Worm (Caenorhabditis elegans): Measurements from ENCODE around the gene his-35.

his-35 gene

DNA sequence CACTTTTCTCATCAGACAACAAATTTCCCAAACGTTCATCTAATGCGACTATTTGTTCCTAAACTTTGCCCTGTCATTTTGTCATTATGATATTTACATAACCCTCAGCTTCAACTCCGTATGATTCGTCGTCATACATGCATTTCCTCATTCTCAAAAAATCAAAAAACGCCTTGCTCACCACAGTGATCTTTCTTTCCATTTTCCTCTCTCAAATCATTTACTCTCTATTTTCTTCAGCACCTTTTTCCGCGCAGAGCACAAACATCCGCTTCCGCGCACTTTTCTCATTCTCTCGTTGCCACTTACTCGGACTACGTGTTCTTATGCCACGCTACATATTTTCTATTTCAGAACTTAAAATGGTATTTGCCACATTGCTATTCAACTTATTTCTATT, 31.9 kb upstream of the his-35 start, which contains the start of gene F25B3.2:
F25B3.2 (plus strand) TSS at position 301 of the 400 bp plus-strand sequence.
- no peak for TF ChIP-seq nhr-237 (tag; optimal IDR thresholded peaks at IDR 0.05)
- no peak for TF ChIP-seq egl-27 (tag; optimal IDR thresholded peaks at IDR 0.05)
- no peak for TF ChIP-seq unc-39 (tag; optimal IDR thresholded peaks at IDR 0.05)
- no peak for TF ChIP-seq dmd-4 (tag; optimal IDR thresholded peaks at IDR 0.05)
- no peak for TF ChIP-seq ama-1 (optimal IDR thresholded peaks at IDR 0.05)
- TF ChIP-seq nhr-10 (tag; optimal IDR thresholded peaks at IDR 0.05), result no peak
- no peak for TF ChIP-seq ztf-4 (tag; optimal IDR thresholded peaks at IDR 0.05)
- no peak for TF ChIP-seq mab-5 (tag; optimal IDR thresholded peaks at IDR 0.05)
- no peak for TF ChIP-seq unc-55 (GFP tag; optimal IDR thresholded peaks at IDR 0.05)
- TF ChIP-seq mbf-1 (tag; optimal IDR thresholded peaks at IDR 0.05), result no peak
- no peak for TF ChIP-seq R02D3.7 (tag; optimal IDR thresholded peaks at IDR 0.05)
- TF ChIP-seq nhr-12 (tag; optimal IDR thresholded peaks at IDR 0.05), result no peak
- TF ChIP-seq alr-1 (tag; optimal IDR thresholded peaks at IDR 0.05), result no peak
- no peak for TF ChIP-seq sem-4 (tag; optimal IDR thresholded peaks at IDR 0.05)
- no peak for TF ChIP-seq nhr-6 (tag; optimal IDR thresholded peaks at IDR 0.05)
- no peak for TF ChIP-seq C34F6.9 (tag; optimal IDR thresholded peaks at IDR 0.05)
- no peak for TF ChIP-seq aly-2 (tag; optimal IDR thresholded peaks at IDR 0.05)
- TF ChIP-seq nhr-11 (tag; optimal IDR thresholded peaks at IDR 0.05), result no peak

DNA sequence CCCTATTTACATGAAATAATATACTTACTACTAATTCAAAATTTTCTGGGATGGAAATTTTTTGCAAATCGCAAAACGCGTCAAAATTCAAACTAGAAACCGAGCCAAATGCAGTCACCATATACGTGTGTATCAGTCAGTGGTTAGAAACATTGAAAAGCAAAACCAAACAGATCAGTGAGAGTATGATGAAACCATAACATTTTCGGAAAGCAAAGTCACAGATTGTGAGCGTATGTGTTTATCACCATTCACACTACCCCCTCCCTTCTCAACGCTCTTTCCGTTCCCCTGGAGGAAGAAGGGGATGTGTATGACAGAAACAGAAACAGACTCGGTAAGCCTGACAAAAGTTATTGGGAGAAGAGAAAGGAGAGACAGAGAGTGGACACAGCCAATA, 26.6 kb upstream of the his-35 start:
- no peak for TF ChIP-seq elt-3 (tag; optimal IDR thresholded peaks at IDR 0.05)
- TF ChIP-seq ztf-11 (tag; optimal IDR thresholded peaks at IDR 0.05), result no peak
- no peak for TF ChIP-seq sma-9 (GFP tag; optimal IDR thresholded peaks at IDR 0.05)
- TF ChIP-seq sma-9 (tag; optimal IDR thresholded peaks at IDR 0.05), result no peak
- TF ChIP-seq ztf-4 (tag; optimal IDR thresholded peaks at IDR 0.05), result no peak
- TF ChIP-seq nhr-237 (tag; optimal IDR thresholded peaks at IDR 0.05), result no peak
- TF ChIP-seq nhr-77 (tag; optimal IDR thresholded peaks at IDR 0.05), result no peak
- TF ChIP-seq zag-1 (tag; optimal IDR thresholded peaks at IDR 0.05), result no peak
- TF ChIP-seq nhr-21 (tag; optimal IDR thresholded peaks at IDR 0.05), result no peak
- no peak for TF ChIP-seq nhr-12 (tag; optimal IDR thresholded peaks at IDR 0.05)
- TF ChIP-seq C34F6.9 (tag; optimal IDR thresholded peaks at IDR 0.05), result no peak
- no peak for TF ChIP-seq gmeb-1 (tag; optimal IDR thresholded peaks at IDR 0.05)
- TF ChIP-seq nhr-129 (tag; optimal IDR thresholded peaks at IDR 0.05), result no peak
- TF ChIP-seq egl-27 (tag; optimal IDR thresholded peaks at IDR 0.05), result no peak

DNA sequence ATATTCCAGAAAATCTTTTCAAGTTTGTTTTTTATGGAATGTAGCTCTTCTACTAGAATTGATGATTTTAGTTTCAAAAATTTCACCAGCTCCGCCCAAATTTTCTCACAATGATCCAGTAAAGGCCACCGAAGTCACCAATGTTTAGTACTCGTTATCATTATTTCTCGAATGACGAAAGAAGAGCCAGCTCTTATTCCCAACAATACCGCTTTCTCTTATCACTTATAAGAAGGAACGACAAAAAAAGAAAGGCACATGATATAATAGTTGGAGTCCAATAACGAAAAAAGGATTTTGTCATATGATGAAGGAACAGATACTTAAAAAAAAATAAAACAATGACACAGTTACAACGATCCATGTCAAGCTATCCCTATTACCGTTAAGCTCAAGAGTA, 26.0 kb upstream of the his-35 start:
- TF ChIP-seq sma-9 (GFP tag; optimal IDR thresholded peaks at IDR 0.05), result no peak
- TF ChIP-seq sma-9 (tag; optimal IDR thresholded peaks at IDR 0.05), result no peak
- TF ChIP-seq snpc-4 (tag; optimal IDR thresholded peaks at IDR 0.05), result no peak
- no peak for TF ChIP-seq nhr-12 (tag; optimal IDR thresholded peaks at IDR 0.05)
- TF ChIP-seq C34F6.9 (tag; optimal IDR thresholded peaks at IDR 0.05), result no peak
- TF ChIP-seq ama-1 (optimal IDR thresholded peaks at IDR 0.05), result no peak
- no peak for TF ChIP-seq mab-5 (tag; optimal IDR thresholded peaks at IDR 0.05)
- no peak for TF ChIP-seq unc-55 (GFP tag; optimal IDR thresholded peaks at IDR 0.05)
- no peak for TF ChIP-seq F13H6.1 (tag; optimal IDR thresholded peaks at IDR 0.05)
- TF ChIP-seq nhr-10 (tag; optimal IDR thresholded peaks at IDR 0.05), result no peak
- TF ChIP-seq crh-2 (tag; optimal IDR thresholded peaks at IDR 0.05), result no peak
- no peak for TF ChIP-seq nhr-77 (tag; optimal IDR thresholded peaks at IDR 0.05)
- TF ChIP-seq ztf-11 (tag; optimal IDR thresholded peaks at IDR 0.05), result no peak

DNA sequence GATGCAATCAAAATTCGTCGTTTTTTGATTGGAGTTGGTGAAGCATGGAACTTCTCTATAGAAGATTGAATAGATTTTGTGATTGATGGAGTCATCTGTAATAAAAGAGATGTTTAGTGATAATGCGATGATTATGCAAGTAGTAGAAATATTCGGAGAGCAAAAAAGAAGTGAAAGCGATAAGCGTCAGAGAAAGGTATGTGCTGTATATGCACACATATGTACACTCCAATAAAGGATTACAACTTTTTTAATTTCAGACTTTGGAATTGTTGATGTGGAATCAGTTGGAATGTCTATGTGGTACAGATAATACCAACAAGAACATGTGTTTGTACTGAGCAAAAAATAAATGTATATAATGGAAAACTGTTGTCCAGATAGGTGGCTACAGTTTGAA, 25.1 kb upstream of the his-35 start, which contains the start of gene F25B3.5:
F25B3.5 (minus strand) TSS at position 101 of the 400 bp plus-strand sequence.
- TF ChIP-seq mbf-1 (tag; optimal IDR thresholded peaks at IDR 0.05), result no peak
- TF ChIP-seq alr-1 (tag; optimal IDR thresholded peaks at IDR 0.05), result no peak
- TF ChIP-seq ztf-4 (tag; optimal IDR thresholded peaks at IDR 0.05), result no peak
- no peak for TF ChIP-seq sma-3 (GFP tag; optimal IDR thresholded peaks at IDR 0.05)
- no peak for TF ChIP-seq dmd-4 (tag; optimal IDR thresholded peaks at IDR 0.05)
- TF ChIP-seq peb-1 (tag; optimal IDR thresholded peaks at IDR 0.05), result no peak
- TF ChIP-seq F13H6.1 (tag; optimal IDR thresholded peaks at IDR 0.05), result no peak
- no peak for TF ChIP-seq R02D3.7 (tag; optimal IDR thresholded peaks at IDR 0.05)
- no peak for TF ChIP-seq mab-5 (tag; optimal IDR thresholded peaks at IDR 0.05)
- TF ChIP-seq egl-27 (tag; optimal IDR thresholded peaks at IDR 0.05), result no peak
- TF ChIP-seq nhr-11 (tag; optimal IDR thresholded peaks at IDR 0.05), result no peak
- no peak for TF ChIP-seq ceh-16 (tag; optimal IDR thresholded peaks at IDR 0.05)
- no peak for TF ChIP-seq nhr-25 (tag; optimal IDR thresholded peaks at IDR 0.05)
- no peak for TF ChIP-seq nhr-6 (tag; optimal IDR thresholded peaks at IDR 0.05)

DNA sequence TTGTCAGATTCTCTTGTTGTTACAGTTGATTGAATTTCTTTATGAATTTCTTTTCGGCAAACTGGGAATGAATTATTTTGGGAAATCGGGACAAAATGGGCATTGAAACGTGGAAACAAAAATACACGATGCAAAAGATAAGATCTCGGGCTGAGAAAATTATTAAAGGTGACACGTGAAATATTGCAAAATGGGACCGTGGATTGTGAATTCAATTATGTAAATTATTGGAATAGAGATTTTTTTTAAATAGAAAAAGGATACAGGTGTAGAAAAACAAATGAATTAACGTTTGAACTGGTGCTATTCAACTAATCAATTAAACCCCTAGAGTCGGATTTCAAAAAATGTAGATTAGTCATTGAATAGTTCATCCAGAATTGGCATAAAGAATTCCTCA, 23.6 kb upstream of the his-35 start, which contains the start of gene F25B3.4:
F25B3.4 (minus strand) TSS at position 101 of the 400 bp plus-strand sequence.
- TF ChIP-seq nhr-23 (tag; optimal IDR thresholded peaks at IDR 0.05) (no peak), zag-1 (tag; optimal IDR thresholded peaks at IDR 0.05) (no peak), R02D3.7 (tag; optimal IDR thresholded peaks at IDR 0.05) (no peak), nhr-12 (tag; optimal IDR thresholded peaks at IDR 0.05) (no peak)

All from whole organism, L2 larva.